Worm (Caenorhabditis elegans): Measurements from ENCODE around the gene pde-4.

ce11 chrII:7613241-7613782, 37.7 kb downstream of the pde-4 start, which contains the start of the genes oig-4 and R07G3.7:
- TF ChIP-seq ama-1 (optimal IDR thresholded peaks at IDR 0.05) (no peak), alr-1 (tag; optimal IDR thresholded peaks at IDR 0.05) (no peak), elt-1 (tag; optimal IDR thresholded peaks at IDR 0.05) (no peak)

Measured in whole organism, L2 larva.